Fruit fly (Drosophila melanogaster): Measurements from ENCODE around the gene CG4880.

CG4880 gene

dm6 chrX:16907675-16908074 is 21.1 kb downstream of the CG4880 start:
- TF ChIP-seq EcR (GFP tag; optimal IDR thresholded peaks at IDR 0.05) (no peak), Dll (optimal IDR thresholded peaks at IDR 0.05) (no peak), psq (optimal IDR thresholded peaks at IDR 0.05) (no peak), CG8478 (optimal IDR thresholded peaks at IDR 0.05) (no peak), usp (GFP tag; optimal IDR thresholded peaks at IDR 0.05) (no peak), pan (optimal IDR thresholded peaks at IDR 0.05) (no peak)

dm6 chrX:16909297-16909696 is 22.7 kb downstream of the CG4880 start:
- no peak for TF ChIP-seq usp (GFP tag; optimal IDR thresholded peaks at IDR 0.05)
- TF ChIP-seq psq (optimal IDR thresholded peaks at IDR 0.05), result no peak
- no peak for TF ChIP-seq Dll (optimal IDR thresholded peaks at IDR 0.05)
- no peak for TF ChIP-seq pan (optimal IDR thresholded peaks at IDR 0.05)
- no peak for TF ChIP-seq EcR (GFP tag; optimal IDR thresholded peaks at IDR 0.05)
- TF ChIP-seq CG8478 (optimal IDR thresholded peaks at IDR 0.05), result no peak

- TF ChIP-seq Dll (optimal IDR thresholded peaks at IDR 0.05), result no peak
- TF ChIP-seq pan (optimal IDR thresholded peaks at IDR 0.05), result no peak
- no peak for TF ChIP-seq CG8478 (optimal IDR thresholded peaks at IDR 0.05)
- TF ChIP-seq usp (GFP tag; optimal IDR thresholded peaks at IDR 0.05), result no peak
- no peak for TF ChIP-seq psq (optimal IDR thresholded peaks at IDR 0.05)
- TF ChIP-seq EcR (GFP tag; optimal IDR thresholded peaks at IDR 0.05), result no peak
Observed at dm6 chrX:16909886-16910285, 23.3 kb downstream of the CG4880 start.

dm6 chrX:16911962-16912361 is 25.3 kb downstream of the CG4880 start:
- TF ChIP-seq Dll (optimal IDR thresholded peaks at IDR 0.05) (no peak), usp (GFP tag; optimal IDR thresholded peaks at IDR 0.05) (no peak), EcR (GFP tag; optimal IDR thresholded peaks at IDR 0.05) (no peak), CG8478 (optimal IDR thresholded peaks at IDR 0.05) (no peak), psq (optimal IDR thresholded peaks at IDR 0.05) (no peak), pan (optimal IDR thresholded peaks at IDR 0.05) (no peak)

dm6 chrX:16912965-16913755 is 26.5 kb downstream of the CG4880 start, which contains the start of gene CG4928:
Gene CG4928 (plus strand): TSS chrX:16913180.
- no peak for TF ChIP-seq usp (GFP tag; optimal IDR thresholded peaks at IDR 0.05)
- TF ChIP-seq CG8478 (optimal IDR thresholded peaks at IDR 0.05), result no peak
- no peak for TF ChIP-seq Dll (optimal IDR thresholded peaks at IDR 0.05)
- no peak for TF ChIP-seq pan (optimal IDR thresholded peaks at IDR 0.05)
- no peak for TF ChIP-seq EcR (GFP tag; optimal IDR thresholded peaks at IDR 0.05)
- no peak for TF ChIP-seq psq (optimal IDR thresholded peaks at IDR 0.05)

dm6 chrX:16917462-16917861 is 30.8 kb downstream of the CG4880 start:
- no peak for TF ChIP-seq psq (optimal IDR thresholded peaks at IDR 0.05)
- no peak for TF ChIP-seq EcR (GFP tag; optimal IDR thresholded peaks at IDR 0.05)
- TF ChIP-seq Dll (optimal IDR thresholded peaks at IDR 0.05), result no peak
- TF ChIP-seq usp (GFP tag; optimal IDR thresholded peaks at IDR 0.05), result no peak
- no peak for TF ChIP-seq pan (optimal IDR thresholded peaks at IDR 0.05)

- TF ChIP-seq Dll (optimal IDR thresholded peaks at IDR 0.05) (no peak), CG8478 (optimal IDR thresholded peaks at IDR 0.05) (no peak), psq (optimal IDR thresholded peaks at IDR 0.05) (no peak)
Observed at dm6 chrX:16918767-16919336, 32.2 kb downstream of the CG4880 start.

dm6 chrX:16920682-16921286 is 34.2 kb downstream of the CG4880 start:
- TF ChIP-seq Dll (optimal IDR thresholded peaks at IDR 0.05), result no peak
- TF ChIP-seq usp (GFP tag; optimal IDR thresholded peaks at IDR 0.05), result no peak
- TF ChIP-seq EcR (GFP tag; optimal IDR thresholded peaks at IDR 0.05), result no peak
- no peak for TF ChIP-seq psq (optimal IDR thresholded peaks at IDR 0.05)
- TF ChIP-seq pan (optimal IDR thresholded peaks at IDR 0.05), result no peak
- no peak for TF ChIP-seq CG8478 (optimal IDR thresholded peaks at IDR 0.05)

- TF ChIP-seq Dll (optimal IDR thresholded peaks at IDR 0.05), result no peak
- no peak for TF ChIP-seq usp (GFP tag; optimal IDR thresholded peaks at IDR 0.05)
- no peak for TF ChIP-seq EcR (GFP tag; optimal IDR thresholded peaks at IDR 0.05)
- TF ChIP-seq CG8478 (optimal IDR thresholded peaks at IDR 0.05), result no peak
- no peak for TF ChIP-seq pan (optimal IDR thresholded peaks at IDR 0.05)
- TF ChIP-seq psq (optimal IDR thresholded peaks at IDR 0.05), result no peak
Observed at dm6 chrX:16922626-16923025, 36.0 kb downstream of the CG4880 start.

- TF ChIP-seq CG8478 (optimal IDR thresholded peaks at IDR 0.05), result no peak
- no peak for TF ChIP-seq psq (optimal IDR thresholded peaks at IDR 0.05)
- TF ChIP-seq EcR (GFP tag; optimal IDR thresholded peaks at IDR 0.05), result no peak
- no peak for TF ChIP-seq pan (optimal IDR thresholded peaks at IDR 0.05)
- no peak for TF ChIP-seq Dll (optimal IDR thresholded peaks at IDR 0.05)
- no peak for TF ChIP-seq usp (GFP tag; optimal IDR thresholded peaks at IDR 0.05)
Observed at dm6 chrX:16923503-16923902, 36.9 kb downstream of the CG4880 start.

dm6 chrX:16924069-16924721 is 37.6 kb downstream of the CG4880 start:
- no peak for TF ChIP-seq psq (optimal IDR thresholded peaks at IDR 0.05)
- no peak for TF ChIP-seq Dll (optimal IDR thresholded peaks at IDR 0.05)
- no peak for TF ChIP-seq usp (GFP tag; optimal IDR thresholded peaks at IDR 0.05)
- TF ChIP-seq EcR (GFP tag; optimal IDR thresholded peaks at IDR 0.05), result no peak
- no peak for TF ChIP-seq CG8478 (optimal IDR thresholded peaks at IDR 0.05)
- no peak for TF ChIP-seq pan (optimal IDR thresholded peaks at IDR 0.05)

- TF ChIP-seq CG8478 (optimal IDR thresholded peaks at IDR 0.05), result no peak
- no peak for TF ChIP-seq psq (optimal IDR thresholded peaks at IDR 0.05)
- no peak for TF ChIP-seq usp (GFP tag; optimal IDR thresholded peaks at IDR 0.05)
Observed at dm6 chrX:16926726-16927125, 40.1 kb downstream of the CG4880 start.

All from whole organism.